Fruit fly (Drosophila melanogaster) whole organism, adult: Measurements from ENCODE around the gene ftz.

Experiments
- CG11617 ChIP-seq: fragments of 200-800 bp; sonication (Bioruptor generic); optimal IDR thresholded peaks from 2 replicates; lab custom pipeline; 2017; ENCODE audit warnings: mild to moderate bottlenecking, missing biosample characterization, missing genetic modification reagents, missing genetic modification characterization
- CG12768 ChIP-seq: fragments of 200-800 bp; sonication (Bioruptor generic); optimal IDR thresholded peaks from 2 replicates; lab custom pipeline; 2017; ENCODE audit warnings: missing biosample characterization, missing genetic modification characterization, mild to moderate bottlenecking, moderate library complexity, missing genetic modification reagents
- CG7045 ChIP-seq: fragments of 200-800 bp; sonication (Bioruptor generic); optimal IDR thresholded peaks from 2 replicates; lab custom pipeline; 2017; ENCODE audit warnings: missing biosample characterization, mild to moderate bottlenecking, missing genetic modification characterization
- Hr96 ChIP-seq: fragments of 200-800 bp; sonication (Bioruptor generic); optimal IDR thresholded peaks from 2 replicates; lab custom pipeline; 2016; ENCODE audit warnings: missing biosample characterization, missing genetic modification characterization
- kay ChIP-seq: fragments of 200-800 bp; sonication (Bioruptor generic); peaks from one replicate; lab custom pipeline; 2016; ENCODE audit warnings: missing biosample characterization, missing genetic modification characterization, borderline replicate concordance
- tj ChIP-seq: fragments of 200-800 bp; sonication (Bioruptor generic); optimal IDR thresholded peaks from 3 replicates; lab custom pipeline; 2017; ENCODE audit warnings: missing biosample characterization, mild to moderate bottlenecking, missing genetic modification characterization, moderate library complexity
- toe ChIP-seq: fragments of 200-800 bp; sonication (Bioruptor generic); optimal IDR thresholded peaks from 2 replicates; lab custom pipeline; 2016; ENCODE audit warnings: missing biosample characterization, missing genetic modification characterization

dm6 chr3R:6841802-6842201 lies 22.3 kb upstream of the ftz start:
- TF ChIP-seq CG7045 (GFP tag; lab: Kevin White, UChicago) (no peak), Hr96 (no peak), tj (GFP tag; lab: Kevin White, UChicago) (no peak), kay (GFP tag; lab: Kevin White, UChicago) (no peak), toe (GFP tag; lab: Kevin White, UChicago) (no peak), CG11617 (GFP tag; lab: Kevin White, UChicago) (no peak), CG12768 (no peak)
